Worm (Caenorhabditis elegans) whole organism, young adult: ENCODE measurements around the gene sedl-1.

ENCODE experiments used
- aptf-2 ChIP-seq: fragments of 200-800 bp; sonication (Bioruptor generic); conservative IDR thresholded peaks from 2 replicates; pipeline ENCODE4 v1.3.6; 2022; ENCODE audit warnings: missing genetic modification reagents, missing genetic modification characterization, missing compliant biosample characterization
- mcd-1 ChIP-seq: fragments of 200-800 bp; sonication (Bioruptor generic); IDR thresholded peaks from 2 replicates; pipeline ENCODE4 v1.3.6; 2022; ENCODE audit warnings: missing genetic modification reagents, missing genetic modification characterization, missing compliant biosample characterization
- nhr-80 ChIP-seq: sonication (generic microtip); optimal IDR thresholded peaks from 2 replicates; lab custom pipeline; 2016; ENCODE audit warnings: missing genetic modification characterization, missing compliant biosample characterization
- ztf-3 ChIP-seq: fragments of 200-800 bp; sonication (Bioruptor generic); optimal IDR thresholded peaks from 2 replicates; lab custom pipeline; 2018; ENCODE audit warnings: mild to moderate bottlenecking, missing genetic modification characterization, missing compliant biosample characterization

DNA sequence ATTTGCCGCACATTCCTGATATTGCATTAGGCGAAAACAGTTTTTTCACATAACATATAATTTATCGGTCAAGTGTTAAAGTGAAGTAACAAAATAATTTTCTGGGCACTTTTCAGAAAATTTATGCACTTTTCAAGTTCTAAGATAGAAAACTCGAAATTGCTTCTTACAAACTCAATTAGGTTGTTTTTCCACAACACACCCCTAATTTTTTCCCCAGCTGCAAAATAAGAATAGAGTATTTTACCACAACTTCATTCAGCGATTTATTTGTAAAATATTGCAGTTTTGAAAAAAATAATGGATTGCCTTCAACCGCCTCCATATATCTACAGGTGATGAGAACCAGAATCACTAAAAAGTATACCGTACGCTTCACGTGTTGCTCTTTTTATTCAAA lies 27.2 kb downstream of the sedl-1 start, which contains the start of gene srh-19:
- no peak for TF ChIP-seq mcd-1
- no peak for TF ChIP-seq ztf-3 (GFP tag; lab: Kevin White, UChicago)
- no peak for TF ChIP-seq aptf-2 (GFP tag; lab: Robert Waterston, UW)
- TF ChIP-seq nhr-80, result no peak
